Fruit fly (Drosophila melanogaster): ENCODE results near the gene wac.
A peak's percentile ranks its signal among the peaks of the same experiment; 100 is the strongest.

The wac gene

DNA sequence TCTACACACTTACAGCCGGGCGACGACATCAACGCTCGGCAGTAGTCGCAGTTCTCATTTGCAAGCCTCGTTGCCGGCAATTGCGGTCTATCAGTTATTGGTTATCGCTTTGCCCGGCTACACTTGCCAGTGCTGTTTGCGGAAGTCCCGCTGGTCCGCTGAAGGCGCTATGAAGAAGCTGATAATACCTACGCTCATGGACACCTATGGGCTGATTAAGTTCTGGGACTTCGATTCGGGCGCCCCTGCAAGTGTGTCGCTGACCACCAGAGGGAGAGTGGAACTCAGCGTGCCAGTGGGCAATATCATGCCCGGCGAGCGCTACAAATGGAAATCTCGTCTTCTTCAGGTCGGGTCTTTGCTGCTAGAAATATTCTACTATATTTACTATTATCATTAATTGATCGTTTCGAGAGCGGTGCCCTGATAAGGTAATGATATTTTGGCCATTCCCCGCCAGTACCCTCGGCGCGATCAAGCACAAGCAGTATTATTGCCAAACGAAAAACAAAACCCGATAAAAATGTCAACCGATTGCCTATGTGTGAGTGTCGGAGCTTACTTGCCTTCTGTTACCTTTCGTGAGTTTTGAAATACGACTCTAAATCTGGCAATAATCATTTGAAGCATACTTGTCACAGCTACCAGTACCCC, 42.1 kb downstream of the wac start (continued):
- no peak for TF ChIP-seq Kr (GFP tag; optimal IDR thresholded peaks at IDR 0.05)
- TF ChIP-seq ab (GFP tag; optimal IDR thresholded peaks at IDR 0.05) = no peak
- TF ChIP-seq sim (GFP tag; IDR thresholded peaks at IDR 0.05) = no peak
- no peak for TF ChIP-seq CG1233 (GFP tag; optimal IDR thresholded peaks at IDR 0.05)
- peak; percentile 51 for TF ChIP-seq Deaf1 (tag; optimal IDR thresholded peaks at IDR 0.05)
- no peak for TF ChIP-seq oc (tag; optimal IDR thresholded peaks at IDR 0.05)
- TF ChIP-seq CG11504 (tag; optimal IDR thresholded peaks at IDR 0.05) = no peak
- TF ChIP-seq NC2β (GFP tag; optimal IDR thresholded peaks at IDR 0.05) = no peak
- peak; percentile 34 for TF ChIP-seq Fer1 (GFP tag; optimal IDR thresholded peaks at IDR 0.05)
- no peak for TF ChIP-seq TFAM (GFP tag; optimal IDR thresholded peaks at IDR 0.05)
- no peak for TF ChIP-seq gcm (GFP tag; optimal IDR thresholded peaks at IDR 0.05)
- TF ChIP-seq CG10366 (GFP tag; IDR thresholded peaks at IDR 0.05) = no peak
- no peak for TF ChIP-seq Abd-B (GFP tag; optimal IDR thresholded peaks at IDR 0.05)
- TF ChIP-seq NFAT (GFP tag; IDR thresholded peaks at IDR 0.05) = no peak
- no peak for TF ChIP-seq CG13296 (GFP tag; optimal IDR thresholded peaks at IDR 0.05)
- no peak for TF ChIP-seq twi (tag; optimal IDR thresholded peaks at IDR 0.05)
- TF ChIP-seq Side (GFP tag; optimal IDR thresholded peaks at IDR 0.05) = no peak
- TF ChIP-seq CG16779 (GFP tag; IDR thresholded peaks at IDR 0.05) = no peak
- TF ChIP-seq Atf-2 (GFP tag; optimal IDR thresholded peaks at IDR 0.05) = no peak
- TF ChIP-seq CG8359 (GFP tag; optimal IDR thresholded peaks at IDR 0.05; ENCODE audit: borderline replicate concordance) = no peak
- no peak for TF ChIP-seq ash1 (GFP tag; optimal IDR thresholded peaks at IDR 0.05)
- TF ChIP-seq CG15479 (GFP tag; optimal IDR thresholded peaks at IDR 0.05) = peak; percentile 95
- no peak for TF ChIP-seq bsh (GFP tag; optimal IDR thresholded peaks at IDR 0.05)
- TF ChIP-seq nom (GFP tag; optimal IDR thresholded peaks at IDR 0.05) = no peak
- 0 out of 3 replicates have a peak, but pooled peaks have one; percentile 8 for TF ChIP-seq ci (GFP tag; IDR thresholded peaks at IDR 0.05)
- peak; percentile 58 for TF ChIP-seq ftz-f1 (GFP tag; optimal IDR thresholded peaks at IDR 0.05)
- TF ChIP-seq chinmo (GFP tag; IDR thresholded peaks at IDR 0.05; ENCODE audit: partially characterized antibody) = peak; percentile 82; the same call in 1 of the 4 replicates
- peak; percentile 58 for TF ChIP-seq lab (GFP tag; optimal IDR thresholded peaks at IDR 0.05)
- TF ChIP-seq CG13624 (GFP tag; optimal IDR thresholded peaks at IDR 0.05) = no peak
- 0 out of 3 replicates have a peak, but pooled peaks have one; percentile 33 for TF ChIP-seq so (GFP tag; IDR thresholded peaks at IDR 0.05)
- TF ChIP-seq mirr (GFP tag; optimal IDR thresholded peaks at IDR 0.05) = peak; percentile 72
- no peak for TF ChIP-seq nerfin-2 (GFP tag; IDR thresholded peaks at IDR 0.05; ENCODE audit: partially characterized antibody)
- no peak for TF ChIP-seq CG13287 (GFP tag; IDR thresholded peaks at IDR 0.05; ENCODE audit: partially characterized antibody)
- TF ChIP-seq pita (GFP tag; optimal IDR thresholded peaks at IDR 0.05) = no peak
- no peak for TF ChIP-seq CG18476 (GFP tag; optimal IDR thresholded peaks at IDR 0.05)
- no peak for TF ChIP-seq CG11085 (GFP tag; IDR thresholded peaks at IDR 0.05)
- TF ChIP-seq CG2678 (tag; optimal IDR thresholded peaks at IDR 0.05) = no peak
- TF ChIP-seq cg (GFP tag; optimal IDR thresholded peaks at IDR 0.05) = no peak
- TF ChIP-seq Xrp1 (GFP tag; IDR thresholded peaks at IDR 0.05) = no peak
- TF ChIP-seq btn (GFP tag; optimal IDR thresholded peaks at IDR 0.05) = no peak
- no peak for TF ChIP-seq CTCF (GFP tag; optimal IDR thresholded peaks at IDR 0.05)
- no peak for TF ChIP-seq rib (GFP tag; IDR thresholded peaks at IDR 0.05)
- no peak for TF ChIP-seq cas (GFP tag; IDR thresholded peaks at IDR 0.05)
- no peak for TF ChIP-seq CG3281 (GFP tag; optimal IDR thresholded peaks at IDR 0.05)
- no peak for TF ChIP-seq CG12769 (tag; optimal IDR thresholded peaks at IDR 0.05)
- TF ChIP-seq Hey (tag; optimal IDR thresholded peaks at IDR 0.05) = peak; percentile 15
- TF ChIP-seq CG32772 (GFP tag; IDR thresholded peaks at IDR 0.05) = no peak
- TF ChIP-seq Bgb (GFP tag; IDR thresholded peaks at IDR 0.05; ENCODE audit: partially characterized antibody) = no peak
- TF ChIP-seq CG11696 (GFP tag; IDR thresholded peaks at IDR 0.05) = no peak
- TF ChIP-seq GATAe (GFP tag; conservative IDR thresholded peaks at IDR 0.05) = peak; percentile 30
- TF ChIP-seq Ets65A (GFP tag) = no peak

All from whole organism, embryonic.